Worm (Caenorhabditis elegans) whole organism, mixed stage, embryonic: Measurements from ENCODE around the gene add-2.

Experiments
- ceh-43 ChIP-seq: fragments of 200-800 bp; sonication (Bioruptor generic); optimal IDR thresholded peaks from 2 replicates; lab custom pipeline; 2018; ENCODE audit warnings: mild to moderate bottlenecking, missing genetic modification characterization, moderate library complexity, missing compliant biosample characterization
- elt-1 ChIP-seq: sonication (generic microtip); optimal IDR thresholded peaks from 2 replicates; lab custom pipeline; 2017; ENCODE audit warnings: missing genetic modification characterization, mild to moderate bottlenecking, missing compliant biosample characterization, antibody characterized with exemption, moderate library complexity, borderline replicate concordance; ENCODE audit not compliant: insufficient read depth
- elt-3 ChIP-seq: fragments of 150-350 bp; optimal IDR thresholded peaks from 2 replicates; lab custom pipeline; 2014; ENCODE audit warnings: missing biosample characterization, missing genetic modification characterization
- lin-13 ChIP-seq: fragments of 150-350 bp; optimal IDR thresholded peaks from 2 replicates; lab custom pipeline; 2014; ENCODE audit warnings: missing biosample characterization, missing genetic modification characterization
- lsy-2 ChIP-seq: fragments of 150-350 bp; optimal IDR thresholded peaks from 2 replicates; lab custom pipeline; 2014; ENCODE audit warnings: missing biosample characterization, missing genetic modification characterization
- mep-1 ChIP-seq: fragments of 150-350 bp; optimal IDR thresholded peaks from 2 replicates; lab custom pipeline; 2017; ENCODE audit warnings: missing biosample characterization, missing genetic modification reagents, missing genetic modification characterization, inconsistent platforms
- nhr-28 ChIP-seq: fragments of 150-350 bp; optimal IDR thresholded peaks from 2 replicates; lab custom pipeline; 2014; ENCODE audit warnings: missing biosample characterization, missing genetic modification characterization
- nhr-76 ChIP-seq: sonication (generic microtip); optimal IDR thresholded peaks from 2 replicates; lab custom pipeline; 2017; ENCODE audit warnings: missing biosample characterization, missing genetic modification characterization
- snpc-4 ChIP-seq: fragments of 150-350 bp; optimal IDR thresholded peaks from 2 replicates; lab custom pipeline; 2014; ENCODE audit warnings: missing biosample characterization, missing genetic modification characterization
- unc-120 ChIP-seq: sonication (generic microtip); optimal IDR thresholded peaks from 2 replicates; lab custom pipeline; 2017; ENCODE audit warnings: missing genetic modification characterization, missing compliant biosample characterization; ENCODE audit not compliant: poor library complexity, severe bottlenecking
- unc-62 ChIP-seq: fragments of 150-350 bp; optimal IDR thresholded peaks from 2 replicates; lab custom pipeline; 2014; ENCODE audit warnings: missing biosample characterization, missing genetic modification reagents, missing genetic modification characterization
- ztf-11 ChIP-seq: fragments of 150-350 bp; optimal IDR thresholded peaks from 2 replicates; lab custom pipeline; 2014; ENCODE audit warnings: missing biosample characterization, missing genetic modification characterization

DNA sequence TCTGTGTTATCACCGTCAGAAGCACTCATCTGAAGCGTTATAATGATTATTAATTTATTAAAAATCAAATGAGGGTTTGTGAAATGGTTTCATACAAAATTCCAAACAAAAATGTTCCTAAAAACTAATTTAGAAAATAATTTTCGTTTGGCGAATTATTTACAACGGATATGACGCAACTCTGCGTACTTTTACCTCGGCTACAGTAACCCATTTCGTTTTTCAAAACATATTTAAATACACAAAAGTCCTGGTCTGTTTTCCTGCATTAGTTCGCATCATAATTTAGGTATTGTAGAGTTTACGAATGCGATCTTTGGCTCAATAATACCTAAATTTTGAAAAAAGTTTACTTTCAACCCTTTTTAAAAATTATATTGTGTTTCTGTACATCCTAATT, 46.5 kb upstream of the add-2 start, which contains the start of gene R07B7.2:
- TF ChIP-seq nhr-76 (tag; lab: Kevin White, UChicago) (no peak), lin-13 (tag; lab: Kevin White, UChicago) (no peak), elt-1 (no peak), unc-62 (GFP tag; lab: Kevin White, UChicago) (no peak), ztf-11 (no peak), elt-3 (tag; lab: Kevin White, UChicago) (no peak), unc-120 (tag; lab: Kevin White, UChicago) (no peak), snpc-4 (no peak), nhr-28 (tag; lab: Kevin White, UChicago) (no peak), mep-1 (tag; lab: Kevin White, UChicago) (no peak), ceh-43 (GFP tag; lab: Kevin White, UChicago) (no peak), lsy-2 (tag; lab: Kevin White, UChicago) (no peak)
